Worm (Caenorhabditis elegans) whole organism, young adult: ENCODE measurements around the gene C16C8.5.
A peak's percentile ranks its signal among the peaks of the same experiment; 100 is the strongest.

Experiments
- B0261.1 ChIP-seq: sonication (generic microtip); optimal IDR thresholded peaks from 2 replicates; lab custom pipeline; 2016; ENCODE audit warnings: mild to moderate bottlenecking, missing genetic modification characterization, moderate library complexity, missing compliant biosample characterization
- B0336.3 ChIP-seq: fragments of 200-800 bp; sonication (Bioruptor generic); IDR thresholded peaks from 2 replicates; pipeline ENCODE4 v1.3.6; 2022; ENCODE audit warnings: missing genetic modification characterization, missing compliant biosample characterization
- D2030.7 ChIP-seq: fragments of 200-800 bp; sonication (Bioruptor generic); IDR thresholded peaks from 2 replicates; pipeline ENCODE4 v1.3.6; 2022; ENCODE audit warnings: missing genetic modification reagents, missing genetic modification characterization, missing compliant biosample characterization
- F33H1.4 ChIP-seq: fragments of 200-800 bp; sonication (Bioruptor generic); IDR thresholded peaks from 2 replicates; pipeline ENCODE4 v1.3.6; 2022; ENCODE audit warnings: missing genetic modification reagents, missing genetic modification characterization, missing compliant biosample characterization
- F55B11.4 ChIP-seq: sonication (generic microtip); optimal IDR thresholded peaks from 2 replicates; lab custom pipeline; 2016; ENCODE audit warnings: missing compliant biosample characterization, missing genetic modification characterization, borderline replicate concordance; ENCODE audit not compliant: insufficient read depth
- F57C9.4 ChIP-seq: sonication (generic microtip); optimal IDR thresholded peaks from 2 replicates; lab custom pipeline; 2017; ENCODE audit warnings: mild to moderate bottlenecking, missing genetic modification characterization, missing compliant biosample characterization
- K11D2.4 ChIP-seq: fragments of 200-800 bp; sonication (Bioruptor generic); IDR thresholded peaks from 2 replicates; pipeline ENCODE4 v1.3.6; 2022; ENCODE audit warnings: missing genetic modification reagents, missing genetic modification characterization, missing compliant biosample characterization
- T26A5.8 ChIP-seq: sonication (generic microtip); optimal IDR thresholded peaks from 2 replicates; lab custom pipeline; 2016; ENCODE audit warnings: missing genetic modification characterization, missing compliant biosample characterization
- ZK185.1 ChIP-seq: sonication (generic microtip); optimal IDR thresholded peaks from 2 replicates; lab custom pipeline; 2016; ENCODE audit warnings: mild to moderate bottlenecking, missing genetic modification characterization, missing compliant biosample characterization; ENCODE audit not compliant: poor library complexity, severe bottlenecking
- aptf-2 ChIP-seq: fragments of 200-800 bp; sonication (Bioruptor generic); conservative IDR thresholded peaks from 2 replicates; pipeline ENCODE4 v1.3.6; 2022; ENCODE audit warnings: missing genetic modification reagents, missing genetic modification characterization, missing compliant biosample characterization
- cebp-1 ChIP-seq, 2 experiments: fragments of 200-800 bp in 1 of 2; sonication (Bioruptor generic) in 1 of 2; sonication (generic microtip) in 1 of 2; IDR thresholded peaks in 1 of 2; optimal IDR thresholded peaks in 1 of 2; 2 replicates each; pipeline versions ENCODE4 v1.3.6 to Lab custom; 2017 to 2022; ENCODE audit warnings: missing compliant biosample characterization in 2 of 2, missing genetic modification characterization in 2 of 2, mild to moderate bottlenecking in 1 of 2, missing genetic modification reagents in 1 of 2, moderate library complexity in 1 of 2
- ceh-27 ChIP-seq: fragments of 200-800 bp; sonication (Bioruptor generic); optimal IDR thresholded peaks from 2 replicates; lab custom pipeline; 2018; ENCODE audit warnings: mild to moderate bottlenecking, missing genetic modification characterization, moderate library complexity, missing compliant biosample characterization
- ceh-91 ChIP-seq: fragments of 200-800 bp; sonication (Bioruptor generic); IDR thresholded peaks from 2 replicates; pipeline ENCODE4 v1.3.6; 2022; ENCODE audit warnings: missing genetic modification reagents, missing genetic modification characterization, missing compliant biosample characterization
- die-1 ChIP-seq: sonication (generic microtip); optimal IDR thresholded peaks from 2 replicates; lab custom pipeline; 2016; ENCODE audit warnings: missing genotype, mild to moderate bottlenecking, missing genetic modification characterization, missing compliant biosample characterization
- dox-1 ChIP-seq: fragments of 200-800 bp; sonication (Bioruptor generic); IDR thresholded peaks from 2 replicates; pipeline ENCODE4 v1.3.6; 2022; ENCODE audit warnings: missing genetic modification reagents, missing genetic modification characterization, missing compliant biosample characterization
- egl-18 ChIP-seq: fragments of 200-800 bp; sonication (Bioruptor generic); IDR thresholded peaks from 2 replicates; pipeline ENCODE4 v1.3.6; 2022; ENCODE audit warnings: missing genetic modification reagents, missing genetic modification characterization, missing compliant biosample characterization
- egl-44 ChIP-seq: fragments of 200-800 bp; sonication (Bioruptor generic); IDR thresholded peaks from 2 replicates; pipeline ENCODE4 v1.3.6; 2022; ENCODE audit warnings: missing genetic modification reagents, missing genetic modification characterization, missing compliant biosample characterization
- gei-17 ChIP-seq: fragments of 200-800 bp; sonication (Bioruptor generic); optimal IDR thresholded peaks from 2 replicates; lab custom pipeline; 2018; ENCODE audit warnings: mild to moderate bottlenecking, missing genetic modification characterization, missing compliant biosample characterization
- hlh-26 ChIP-seq: fragments of 200-800 bp; sonication (Bioruptor generic); conservative IDR thresholded peaks from 2 replicates; pipeline ENCODE4 v1.3.6; 2022; ENCODE audit warnings: missing genetic modification reagents, missing genetic modification characterization, missing compliant biosample characterization
- hmg-1.2 ChIP-seq: fragments of 200-800 bp; sonication (Bioruptor generic); IDR thresholded peaks from 2 replicates; pipeline ENCODE4 v1.3.6; 2022; ENCODE audit warnings: missing genetic modification reagents, missing genetic modification characterization, missing compliant biosample characterization
- hmg-20 ChIP-seq: fragments of 200-800 bp; sonication (Bioruptor generic); IDR thresholded peaks from 2 replicates; pipeline ENCODE4 v1.3.6; 2022; ENCODE audit warnings: missing genetic modification reagents, missing genetic modification characterization, missing compliant biosample characterization
- hrde-1 ChIP-seq: sonication (generic microtip); optimal IDR thresholded peaks from 2 replicates; lab custom pipeline; 2016; ENCODE audit warnings: missing genetic modification characterization, mild to moderate bottlenecking, missing compliant biosample characterization, moderate library complexity, missing genotype, missing genetic modification reagents, borderline replicate concordance
- let-526 ChIP-seq: fragments of 200-800 bp; sonication (Bioruptor generic); IDR thresholded peaks from 2 replicates; pipeline ENCODE4 v1.3.6; 2022; ENCODE audit warnings: missing genetic modification reagents, missing genetic modification characterization, missing compliant biosample characterization
- lin-26 ChIP-seq: fragments of 200-800 bp; sonication (Bioruptor generic); IDR thresholded peaks from 2 replicates; pipeline ENCODE4 v1.3.6; 2022; ENCODE audit warnings: missing genetic modification reagents, missing genetic modification characterization, missing compliant biosample characterization
- lin-40 ChIP-seq: sonication (generic microtip); optimal IDR thresholded peaks from 2 replicates; lab custom pipeline; 2016; ENCODE audit warnings: missing genetic modification characterization, mild to moderate bottlenecking, missing compliant biosample characterization, missing genotype, missing genetic modification reagents
- lsl-1 ChIP-seq: fragments of 200-800 bp; sonication (Bioruptor generic); optimal IDR thresholded peaks from 2 replicates; lab custom pipeline; 2018; ENCODE audit warnings: mild to moderate bottlenecking, missing genetic modification characterization, moderate library complexity, missing compliant biosample characterization
- madf-10 ChIP-seq: sonication (generic microtip); optimal IDR thresholded peaks from 2 replicates; lab custom pipeline; 2016; ENCODE audit warnings: mild to moderate bottlenecking, missing genetic modification characterization, missing compliant biosample characterization
- madf-3 ChIP-seq: fragments of 200-800 bp; sonication (Bioruptor generic); IDR thresholded peaks from 2 replicates; pipeline ENCODE4 v1.3.6; 2022; ENCODE audit warnings: missing genetic modification reagents, missing genetic modification characterization, missing compliant biosample characterization
- mel-28 ChIP-seq: sonication (generic microtip); optimal IDR thresholded peaks from 2 replicates; lab custom pipeline; 2016; ENCODE audit warnings: borderline replicate concordance, mild to moderate bottlenecking, missing genetic modification characterization, missing compliant biosample characterization
- mxl-1 ChIP-seq: sonication (generic microtip); optimal IDR thresholded peaks from 2 replicates; lab custom pipeline; 2016; ENCODE audit warnings: missing genetic modification characterization, missing compliant biosample characterization
- nhr-27 ChIP-seq: fragments of 200-800 bp; sonication (Bioruptor generic); optimal IDR thresholded peaks from 2 replicates; lab custom pipeline; 2018; ENCODE audit warnings: mild to moderate bottlenecking, missing genetic modification characterization, moderate library complexity, missing compliant biosample characterization
- pbrm-1 ChIP-seq: fragments of 200-800 bp; sonication (Bioruptor generic); IDR thresholded peaks from 2 replicates; pipeline ENCODE4 v1.3.6; 2022; ENCODE audit warnings: missing genetic modification reagents, missing genetic modification characterization, missing compliant biosample characterization
- rcor-1 ChIP-seq: fragments of 200-800 bp; sonication (Bioruptor generic); IDR thresholded peaks from 2 replicates; pipeline ENCODE4 v1.3.6; 2022; ENCODE audit warnings: missing genetic modification reagents, missing genetic modification characterization, missing compliant biosample characterization
- rec-8 ChIP-seq, 2 experiments: sonication (generic microtip); optimal IDR thresholded peaks; 2 replicates each; lab custom pipeline; 2016; ENCODE audit warnings: mild to moderate bottlenecking in 2 of 2, missing genetic modification characterization in 2 of 2, missing genetic modification reagents in 2 of 2, missing genotype in 2 of 2, missing biosample characterization in 1 of 2, missing compliant biosample characterization in 1 of 2, moderate library complexity in 1 of 2
- rpc-1 ChIP-seq, 2 experiments: fragments of 150-350 bp in 1 of 2; sonication (generic microtip) in 1 of 2; optimal IDR thresholded peaks; 2 replicates each; lab custom pipeline; 2014 to 2018; ENCODE audit warnings: missing biosample characterization in 1 of 2, missing genetic modification characterization in 1 of 2, missing genetic modification reagents in 1 of 2, missing genotype in 1 of 2
- snpc-1.1 ChIP-seq: sonication (generic microtip); optimal IDR thresholded peaks from 2 replicates; lab custom pipeline; 2017; ENCODE audit warnings: missing genetic modification characterization, mild to moderate bottlenecking, missing compliant biosample characterization, antibody characterized with exemption, moderate library complexity, missing genotype, missing genetic modification reagents; ENCODE audit not compliant: insufficient read depth
- snpc-3.4 ChIP-seq: sonication (generic microtip); optimal IDR thresholded peaks from 2 replicates; lab custom pipeline; 2017; ENCODE audit warnings: missing genetic modification characterization, mild to moderate bottlenecking, missing compliant biosample characterization, antibody characterized with exemption, moderate library complexity, missing genotype, missing genetic modification reagents
- tbp1 ChIP-seq: fragments of 200-800 bp; sonication (Bioruptor generic); optimal IDR thresholded peaks from 2 replicates; lab custom pipeline; 2018; ENCODE audit warnings: mild to moderate bottlenecking, missing genetic modification characterization, missing compliant biosample characterization
- tbx-9 ChIP-seq: sonication (generic microtip); optimal IDR thresholded peaks from 2 replicates; lab custom pipeline; 2016; ENCODE audit warnings: borderline replicate concordance, missing genetic modification characterization, inconsistent platforms, missing compliant biosample characterization
- tlf-1 ChIP-seq: fragments of 200-800 bp; sonication (Bioruptor generic); optimal IDR thresholded peaks from 2 replicates; lab custom pipeline; 2018; ENCODE audit warnings: mild to moderate bottlenecking, missing genetic modification characterization, missing compliant biosample characterization
- unc-130 ChIP-seq: sonication (generic microtip); optimal IDR thresholded peaks from 2 replicates; lab custom pipeline; 2016; ENCODE audit warnings: missing genetic modification reagents, missing genetic modification characterization, missing compliant biosample characterization
- xnd-1 ChIP-seq: sonication (generic microtip); optimal IDR thresholded peaks from 2 replicates; lab custom pipeline; 2016; ENCODE audit warnings: missing genotype, missing genetic modification reagents, missing genetic modification characterization, missing compliant biosample characterization
- ztf-25 ChIP-seq: fragments of 200-800 bp; sonication (Bioruptor generic); IDR thresholded peaks from 2 replicates; pipeline ENCODE4 v1.3.6; 2022; ENCODE audit warnings: missing genetic modification reagents, missing genetic modification characterization, missing compliant biosample characterization
- ztf-28 ChIP-seq: fragments of 200-800 bp; sonication (Bioruptor generic); IDR thresholded peaks from 2 replicates; pipeline ENCODE4 v1.3.6; 2022; ENCODE audit warnings: missing genetic modification reagents, missing genetic modification characterization, missing compliant biosample characterization
- ztf-3 ChIP-seq: fragments of 200-800 bp; sonication (Bioruptor generic); optimal IDR thresholded peaks from 2 replicates; lab custom pipeline; 2018; ENCODE audit warnings: mild to moderate bottlenecking, missing genetic modification characterization, missing compliant biosample characterization

Gene C16C8.5

ce11 chrII:3439244-3439698, 5.9 kb downstream of the C16C8.5 start (continued):
- peak; percentile 19 for TF ChIP-seq unc-130 (GFP tag; lab: Kevin White, UChicago)
- peak; percentile 96 for TF ChIP-seq lin-26
- TF ChIP-seq lin-40 = no peak
- TF ChIP-seq mel-28 (tag; lab: Kevin White, UChicago) = no peak
- TF ChIP-seq lsl-1 (GFP tag; lab: Kevin White, UChicago) = peak; percentile 65
- TF ChIP-seq hrde-1 (tag; lab: Kevin White, UChicago) = peak; percentile 51
- 0 out of 2 replicates have a peak, but pooled peaks have one; percentile 32 for TF ChIP-seq F33H1.4 (GFP tag; lab: Robert Waterston, UW)
- TF ChIP-seq egl-18 (GFP tag; lab: Robert Waterston, UW) = no peak
- TF ChIP-seq egl-44 (GFP tag; lab: Robert Waterston, UW) = peak; percentile 81; the same call in 1 of the 2 replicates
- 0 out of 2 replicates have a peak, but pooled peaks have one; percentile 21 for TF ChIP-seq ceh-91 (GFP tag; lab: Robert Waterston, UW)
- peak; percentile 52 for TF ChIP-seq T26A5.8 (tag; lab: Kevin White, UChicago)
- no peak for TF ChIP-seq ZK185.1 (tag; lab: Kevin White, UChicago)
- peak; percentile 74 for TF ChIP-seq hmg-1.2
- peak; percentile 60; the same call in 1 of the 2 replicates for TF ChIP-seq ztf-25 (GFP tag; lab: Robert Waterston, UW)
- peak; percentile 86 for TF ChIP-seq D2030.7
- TF ChIP-seq rpc-1 (optimal IDR thresholded peaks at IDR 0.05; lab: Kevin White, UChicago) = peak; percentile 90
- peak; percentile 87 for TF ChIP-seq rpc-1 (tag; optimal IDR thresholded peaks at IDR 0.05; lab: Kevin White, UChicago)
- peak; percentile 43; the same call in 1 of the 2 replicates for TF ChIP-seq rcor-1
- TF ChIP-seq ceh-27 (GFP tag; lab: Kevin White, UChicago) = peak; percentile 48
- TF ChIP-seq madf-3 (GFP tag; lab: Robert Waterston, UW) = no peak
- peak; percentile 97 for TF ChIP-seq B0261.1
- peak; percentile 80 for TF ChIP-seq die-1
- no peak for TF ChIP-seq cebp-1 (GFP tag; IDR thresholded peaks at IDR 0.05; lab: Robert Waterston, UW)
- peak; percentile 76 for TF ChIP-seq cebp-1 (tag; optimal IDR thresholded peaks at IDR 0.05; lab: Kevin White, UChicago)
- peak; percentile 81 for TF ChIP-seq pbrm-1 (GFP tag; lab: Robert Waterston, UW)
- TF ChIP-seq rec-8 (tag; optimal IDR thresholded peaks at IDR 0.05; lab: Kevin White, UChicago) = peak; percentile 74 to 82
- peak; percentile 46 for TF ChIP-seq gei-17
- TF ChIP-seq tlf-1 (GFP tag; lab: Kevin White, UChicago) = peak; percentile 27
- TF ChIP-seq hlh-26 = no peak
- peak; percentile 58 for TF ChIP-seq mxl-1
- TF ChIP-seq tbx-9 = no peak
- TF ChIP-seq dox-1 (GFP tag; lab: Robert Waterston, UW) = peak; percentile 92
- peak; percentile 84; the same call in 1 of the 2 replicates for TF ChIP-seq B0336.3 (GFP tag; lab: Robert Waterston, UW)
- peak; percentile 11 for TF ChIP-seq snpc-3.4
- no peak for TF ChIP-seq F57C9.4 (tag; lab: Kevin White, UChicago)
- peak; percentile 55 for TF ChIP-seq madf-10
- peak; percentile 63; the same call in 1 of the 2 replicates for TF ChIP-seq hmg-20 (GFP tag; lab: Robert Waterston, UW)
- peak; percentile 7 for TF ChIP-seq snpc-1.1 (tag; lab: Kevin White, UChicago)
- peak; percentile 97 for TF ChIP-seq tbp1
- TF ChIP-seq xnd-1 (tag; lab: Kevin White, UChicago) = peak; percentile 10
- TF ChIP-seq ztf-28 = no peak
- no peak for TF ChIP-seq K11D2.4 (GFP tag; lab: Robert Waterston, UW)
- TF ChIP-seq nhr-27 = peak; percentile 69
- TF ChIP-seq ztf-3 (GFP tag; lab: Kevin White, UChicago) = peak; percentile 57
- no peak for TF ChIP-seq F55B11.4 (tag; lab: Kevin White, UChicago)
- TF ChIP-seq let-526 = peak; percentile 40; the same call in 1 of the 2 replicates
- TF ChIP-seq aptf-2 (GFP tag; lab: Robert Waterston, UW) = peak; percentile 43; the same call in 1 of the 2 replicates
